Worm (Caenorhabditis elegans): ENCODE measurements around the gene R102.6.

- TF ChIP-seq blmp-1 (tag; optimal IDR thresholded peaks at IDR 0.05; ENCODE audit: insufficient read depth) (no peak), sem-4 (tag; optimal IDR thresholded peaks at IDR 0.05) (no peak)
Observed at ce11 chrIV:10744475-10744874, 38.5 kb upstream of the R102.6 start, which contains the start of gene T25B9.3.

All from whole organism, L2 larva.